Fruit fly (Drosophila melanogaster) whole organism: ENCODE measurements around the gene CG31869.

Experiments
- CG8478 ChIP-seq: fragments of >200 bp; optimal IDR thresholded peaks from 2 replicates; lab custom pipeline; 2018; ENCODE audit warnings: inconsistent platforms
- Dll ChIP-seq: fragments of >200 bp; optimal IDR thresholded peaks from 2 replicates; lab custom pipeline; 2017
- EcR ChIP-seq, 2 experiments: fragments of >200 bp; optimal IDR thresholded peaks; 2 replicates each; lab custom pipeline; 2017; ENCODE audit warnings: missing biosample characterization in 2 of 2, missing genetic modification characterization in 2 of 2, missing genetic modification reagents in 2 of 2
- pan ChIP-seq: fragments of >200 bp; optimal IDR thresholded peaks from 2 replicates; lab custom pipeline; 2017
- psq ChIP-seq: fragments of >200 bp; optimal IDR thresholded peaks from 2 replicates; lab custom pipeline; 2017
- usp ChIP-seq: fragments of >200 bp; optimal IDR thresholded peaks from 2 replicates; lab custom pipeline; 2017; ENCODE audit warnings: missing biosample characterization, missing genetic modification characterization, mixed read lengths

Gene CG31869

dm6 chr2L:10743714-10744113 is 57.2 kb downstream of the CG31869 start, which contains the start of gene CG6729:
TSS of gene CG6729 (minus strand) at chr2L:10743935.
- no peak for TF ChIP-seq EcR (GFP tag; optimal IDR thresholded peaks at IDR 0.05; lab: Kevin White, UChicago)
- no peak for TF ChIP-seq psq
- no peak for TF ChIP-seq usp (GFP tag; lab: Kevin White, UChicago)
- no peak for TF ChIP-seq Dll (lab: Kevin White, UChicago)
- TF ChIP-seq pan (lab: Kevin White, UChicago) = no peak
- TF ChIP-seq CG8478 (lab: Kevin White, UChicago) = no peak

- no peak for TF ChIP-seq EcR (GFP tag; optimal IDR thresholded peaks at IDR 0.05; lab: Kevin White, UChicago)
- TF ChIP-seq pan (lab: Kevin White, UChicago) = no peak
- no peak for TF ChIP-seq CG8478 (lab: Kevin White, UChicago)
- no peak for TF ChIP-seq Dll (lab: Kevin White, UChicago)
- no peak for TF ChIP-seq usp (GFP tag; lab: Kevin White, UChicago)
- no peak for TF ChIP-seq psq
Measured at dm6 chr2L:10736993-10737756, 63.7 kb downstream of the CG31869 start, which contains the start of the genes Vha16-5 and CG12299. TSS of gene Vha16-5 (minus strand) at chr2L:10737043. TSS of gene CG12299 (plus strand) at chr2L:10737345.

- TF ChIP-seq CG8478 (lab: Kevin White, UChicago) (no peak), Dll (lab: Kevin White, UChicago) (no peak), pan (lab: Kevin White, UChicago) (no peak), EcR (GFP tag; optimal IDR thresholded peaks at IDR 0.05; lab: Kevin White, UChicago) (no peak), usp (GFP tag; lab: Kevin White, UChicago) (no peak), psq (no peak)
Measured at dm6 chr2L:10735923-10736322, 65.0 kb downstream of the CG31869 start, which contains the start of gene Nup107. TSS of gene Nup107 (minus strand) at chr2L:10736071.

dm6 chr2L:10732343-10732808 is 68.5 kb downstream of the CG31869 start, which contains the start of the genes EMC3 and Dpy-30L1:
TSS of gene EMC3 (minus strand) at chr2L:10732423.
TSS of gene Dpy-30L1 (plus strand) at chr2L:10732653.
- TF ChIP-seq usp (GFP tag; lab: Kevin White, UChicago) (no peak), Dll (lab: Kevin White, UChicago) (no peak), CG8478 (lab: Kevin White, UChicago) (no peak), psq (no peak), EcR (GFP tag; optimal IDR thresholded peaks at IDR 0.05; lab: Kevin White, UChicago) (no peak)

dm6 chr2L:10729955-10730354 is 71.0 kb downstream of the CG31869 start, which contains the start of gene CG17118:
TSS of gene CG17118 (plus strand) at chr2L:10730255.
- no peak for TF ChIP-seq CG8478 (lab: Kevin White, UChicago)
- TF ChIP-seq usp (GFP tag; lab: Kevin White, UChicago) = no peak
- no peak for TF ChIP-seq EcR (GFP tag; optimal IDR thresholded peaks at IDR 0.05; lab: Kevin White, UChicago)
- no peak for TF ChIP-seq pan (lab: Kevin White, UChicago)
- TF ChIP-seq Dll (lab: Kevin White, UChicago) = no peak
- TF ChIP-seq psq = no peak

- TF ChIP-seq Dll (lab: Kevin White, UChicago) (no peak), CG8478 (lab: Kevin White, UChicago) (no peak), usp (GFP tag; lab: Kevin White, UChicago) (no peak), EcR (GFP tag; optimal IDR thresholded peaks at IDR 0.05; lab: Kevin White, UChicago) (no peak), pan (lab: Kevin White, UChicago) (no peak), psq (no peak)
Measured at dm6 chr2L:10728751-10729150, 72.2 kb downstream of the CG31869 start, which contains the start of gene CG6443. TSS of gene CG6443 (plus strand) at chr2L:10728978.

- TF ChIP-seq pan (lab: Kevin White, UChicago) = no peak
- no peak for TF ChIP-seq EcR (GFP tag; optimal IDR thresholded peaks at IDR 0.05; lab: Kevin White, UChicago)
- TF ChIP-seq Dll (lab: Kevin White, UChicago) = no peak
- TF ChIP-seq psq = no peak
- TF ChIP-seq usp (GFP tag; lab: Kevin White, UChicago) = no peak
- no peak for TF ChIP-seq CG8478 (lab: Kevin White, UChicago)
Measured at dm6 chr2L:10723903-10724302, 77.0 kb downstream of the CG31869 start, which contains the start of gene CG6431. TSS of gene CG6431 (plus strand) at chr2L:10724203.
